Worm (Caenorhabditis elegans): ENCODE data around the gene srd-48.

srd-48 gene

DNA sequence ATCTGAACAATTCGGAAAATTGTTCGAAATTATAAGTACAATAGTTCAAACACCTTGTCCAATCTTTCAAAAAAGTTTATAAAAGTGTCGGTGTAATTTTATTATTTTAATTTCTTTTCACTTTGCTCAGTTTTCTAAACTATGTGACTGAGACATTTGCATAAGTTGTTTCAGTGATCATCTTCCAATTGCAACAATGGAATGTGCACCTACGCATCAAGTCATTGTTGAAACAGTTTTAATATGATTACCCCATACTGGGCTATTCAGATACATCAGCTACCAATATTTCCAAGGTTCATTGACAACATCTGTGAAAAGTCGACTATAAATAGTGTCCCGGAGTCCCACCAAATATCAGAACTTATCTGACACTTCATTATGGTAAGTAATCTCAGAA lies 21.2 kb downstream of the srd-48 start, which contains the start of gene nspc-13:
nspc-13 (plus strand) TSS at position 301 of the 400 bp plus-strand sequence.
- TF ChIP-seq blmp-1 (tag; optimal IDR thresholded peaks at IDR 0.05) (no peak), tbx-2 (tag; optimal IDR thresholded peaks at IDR 0.05) (no peak), lin-14 (GFP tag; optimal IDR thresholded peaks at IDR 0.05) (no peak), hlh-4 (tag; optimal IDR thresholded peaks at IDR 0.05) (no peak), alr-1 (tag; optimal IDR thresholded peaks at IDR 0.05; ENCODE audit: borderline replicate concordance) (no peak), nhr-76 (tag; optimal IDR thresholded peaks at IDR 0.05) (no peak), ces-1 (GFP tag; optimal IDR thresholded peaks at IDR 0.05) (no peak), nhr-19 (GFP tag; conservative IDR thresholded peaks at IDR 0.05) (no peak), grh-1 (GFP tag; IDR thresholded peaks at IDR 0.05) (no peak), unc-98 (GFP tag; IDR thresholded peaks at IDR 0.05) (no peak), lin-39 (tag; optimal IDR thresholded peaks at IDR 0.05) (no peak), nhr-11 (tag; optimal IDR thresholded peaks at IDR 0.05) (no peak), ama-1 (optimal IDR thresholded peaks at IDR 0.05) (no peak), vab-15 (tag; optimal IDR thresholded peaks at IDR 0.05) (no peak), C16A3.4 (tag; optimal IDR thresholded peaks at IDR 0.05) (no peak), mdl-1 (tag; optimal IDR thresholded peaks at IDR 0.05) (no peak), snu-23 (GFP tag; optimal IDR thresholded peaks at IDR 0.05) (no peak)

DNA sequence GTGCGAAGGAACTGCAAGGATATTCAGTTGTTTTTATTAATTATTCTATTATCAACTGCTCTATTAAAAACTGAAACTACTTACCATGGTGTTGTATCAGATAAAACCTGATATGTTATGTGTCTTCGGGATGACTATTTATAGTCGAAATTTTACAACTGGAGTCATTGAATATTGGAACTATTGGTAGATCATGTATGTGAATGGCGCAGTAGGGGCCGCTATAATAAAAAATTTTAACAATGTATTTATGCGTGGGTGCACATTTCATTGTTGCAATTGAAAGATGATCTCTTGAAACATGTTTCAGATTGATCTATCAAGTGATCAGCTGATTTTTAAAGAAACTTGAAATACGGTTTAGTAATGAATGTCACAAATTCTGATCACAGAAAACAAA lies 23.0 kb downstream of the srd-48 start, which contains the start of gene nspc-14:
nspc-14 (minus strand) TSS at position 101 of the 400 bp plus-strand sequence.
- no peak for TF ChIP-seq nhr-19 (GFP tag; conservative IDR thresholded peaks at IDR 0.05)
- no peak for TF ChIP-seq ztf-11 (tag; optimal IDR thresholded peaks at IDR 0.05)
- TF ChIP-seq nhr-90 (tag; optimal IDR thresholded peaks at IDR 0.05; ENCODE audit: poor library complexity), result no peak
- TF ChIP-seq ceh-88 (GFP tag; IDR thresholded peaks at IDR 0.05), result no peak
- no peak for TF ChIP-seq pax-3 (tag; optimal IDR thresholded peaks at IDR 0.05)
- no peak for TF ChIP-seq nhr-77 (tag; optimal IDR thresholded peaks at IDR 0.05)
- no peak for TF ChIP-seq nhr-76 (tag; optimal IDR thresholded peaks at IDR 0.05)
- no peak for TF ChIP-seq nhr-11 (tag; optimal IDR thresholded peaks at IDR 0.05)
- TF ChIP-seq elt-3 (tag; optimal IDR thresholded peaks at IDR 0.05), result no peak
- TF ChIP-seq ceh-82 (tag; optimal IDR thresholded peaks at IDR 0.05), result no peak
- TF ChIP-seq fos-1 (tag; optimal IDR thresholded peaks at IDR 0.05), result no peak
- no peak for TF ChIP-seq zip-4 (GFP tag; optimal IDR thresholded peaks at IDR 0.05)
- TF ChIP-seq nhr-84 (tag; optimal IDR thresholded peaks at IDR 0.05), result no peak
- no peak for TF ChIP-seq nhr-12 (tag; optimal IDR thresholded peaks at IDR 0.05)
- no peak for TF ChIP-seq zag-1 (tag; optimal IDR thresholded peaks at IDR 0.05)
- no peak for TF ChIP-seq mep-1 (tag; optimal IDR thresholded peaks at IDR 0.05)
- TF ChIP-seq egl-27 (tag; optimal IDR thresholded peaks at IDR 0.05), result no peak
- TF ChIP-seq unc-86 (tag; optimal IDR thresholded peaks at IDR 0.05), result no peak
- TF ChIP-seq dpl-1 (GFP tag; optimal IDR thresholded peaks at IDR 0.05), result no peak
- TF ChIP-seq ztf-4 (tag; optimal IDR thresholded peaks at IDR 0.05), result no peak

DNA sequence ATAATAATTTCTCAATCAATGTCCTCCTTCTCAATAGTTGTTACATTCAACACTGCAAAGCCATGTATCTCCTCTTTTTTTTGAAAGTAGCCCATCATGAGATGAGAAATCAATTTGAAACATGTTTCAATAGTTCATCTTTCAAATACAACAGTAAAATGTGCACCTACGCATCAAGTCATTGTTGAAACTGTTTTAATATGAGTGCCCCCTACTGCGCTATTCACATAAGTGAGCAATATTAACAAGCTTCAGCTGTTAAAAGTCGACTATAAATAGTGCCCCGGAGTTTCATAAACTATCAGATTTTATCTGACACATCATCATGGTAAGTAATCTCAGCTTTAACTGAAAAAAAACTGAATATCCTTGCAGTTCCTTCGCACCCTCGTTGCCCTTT lies 24.5 kb downstream of the srd-48 start, which contains the start of the genes nspc-15 and F19H6.6:
nspc-15 (plus strand) TSS at position 301 of the 400 bp plus-strand sequence.
F19H6.6 (plus strand) TSS at position 384 of the 400 bp plus-strand sequence.
- TF ChIP-seq fkh-8 (tag; optimal IDR thresholded peaks at IDR 0.05) (no peak), ceh-63 (GFP tag; optimal IDR thresholded peaks at IDR 0.05) (no peak), ztf-11 (tag; optimal IDR thresholded peaks at IDR 0.05) (no peak), unc-30 (tag; optimal IDR thresholded peaks at IDR 0.05) (no peak), nhr-84 (tag; optimal IDR thresholded peaks at IDR 0.05) (no peak), nhr-76 (tag; optimal IDR thresholded peaks at IDR 0.05) (no peak), jun-1 (tag; optimal IDR thresholded peaks at IDR 0.05) (no peak)
